Worm (Caenorhabditis elegans) whole organism, L1 larva: Measurements from ENCODE around the gene pch-2.
A peak's percentile ranks its signal among the peaks of the same experiment; 100 is the strongest.

Experiments
- C16A3.4 ChIP-seq: fragments of 150-350 bp; optimal IDR thresholded peaks from 2 replicates; lab custom pipeline; 2014; ENCODE audit warnings: missing biosample characterization, missing genetic modification characterization
- aha-1 ChIP-seq: fragments of 150-350 bp; optimal IDR thresholded peaks from 2 replicates; lab custom pipeline; 2014; ENCODE audit warnings: missing biosample characterization, missing genetic modification characterization
- efl-1 ChIP-seq, 4 experiments: fragments of 150-350 bp; optimal IDR thresholded peaks in 3 of 4; peaks in 1 of 4; 1 replicate in 1 of 4; 2 replicates in 3 of 4; lab custom pipeline; 2014; ENCODE audit warnings: missing biosample characterization in 2 of 4, missing genetic modification characterization in 2 of 4, missing genetic modification reagents in 2 of 4
- nhr-12 ChIP-seq: sonication (generic microtip); optimal IDR thresholded peaks from 2 replicates; lab custom pipeline; 2017; ENCODE audit warnings: missing biosample characterization, missing genetic modification characterization
- skn-1 ChIP-seq: fragments of 150-350 bp; optimal IDR thresholded peaks from 2 replicates; lab custom pipeline; 2014; ENCODE audit warnings: missing biosample characterization, missing genetic modification characterization
- snu-23 ChIP-seq: sonication (generic microtip); optimal IDR thresholded peaks from 2 replicates; lab custom pipeline; 2016; ENCODE audit warnings: missing genetic modification characterization, missing compliant biosample characterization
- swsn-7 ChIP-seq: sonication (generic microtip); optimal IDR thresholded peaks from 2 replicates; lab custom pipeline; 2016; ENCODE audit warnings: missing genetic modification characterization, missing compliant biosample characterization
- vab-15 ChIP-seq: sonication (generic microtip); optimal IDR thresholded peaks from 2 replicates; lab custom pipeline; 2017; ENCODE audit warnings: missing genotype, mild to moderate bottlenecking, missing genetic modification characterization, missing compliant biosample characterization

ce11 chrII:8126132-8126531, 32.0 kb upstream of the pch-2 start:
- TF ChIP-seq efl-1 (optimal IDR thresholded peaks at IDR 0.05; lab: Kevin White, UChicago) (peak in 1 of 2 experiments; percentile 8), efl-1 (GFP tag; optimal IDR thresholded peaks at IDR 0.05 in 1 of 2; lab: Kevin White, UChicago) (peak in 1 of 2 experiments; percentile 0), C16A3.4 (no peak), snu-23 (peak; percentile 24), vab-15 (no peak), aha-1 (no peak), skn-1 (tag; lab: Kevin White, UChicago) (peak; percentile 34), swsn-7 (peak; percentile 57), nhr-12 (tag; lab: Kevin White, UChicago) (no peak)
